Fruit fly (Drosophila melanogaster): ENCODE results near the gene CG3744.

Gene CG3744

DNA sequence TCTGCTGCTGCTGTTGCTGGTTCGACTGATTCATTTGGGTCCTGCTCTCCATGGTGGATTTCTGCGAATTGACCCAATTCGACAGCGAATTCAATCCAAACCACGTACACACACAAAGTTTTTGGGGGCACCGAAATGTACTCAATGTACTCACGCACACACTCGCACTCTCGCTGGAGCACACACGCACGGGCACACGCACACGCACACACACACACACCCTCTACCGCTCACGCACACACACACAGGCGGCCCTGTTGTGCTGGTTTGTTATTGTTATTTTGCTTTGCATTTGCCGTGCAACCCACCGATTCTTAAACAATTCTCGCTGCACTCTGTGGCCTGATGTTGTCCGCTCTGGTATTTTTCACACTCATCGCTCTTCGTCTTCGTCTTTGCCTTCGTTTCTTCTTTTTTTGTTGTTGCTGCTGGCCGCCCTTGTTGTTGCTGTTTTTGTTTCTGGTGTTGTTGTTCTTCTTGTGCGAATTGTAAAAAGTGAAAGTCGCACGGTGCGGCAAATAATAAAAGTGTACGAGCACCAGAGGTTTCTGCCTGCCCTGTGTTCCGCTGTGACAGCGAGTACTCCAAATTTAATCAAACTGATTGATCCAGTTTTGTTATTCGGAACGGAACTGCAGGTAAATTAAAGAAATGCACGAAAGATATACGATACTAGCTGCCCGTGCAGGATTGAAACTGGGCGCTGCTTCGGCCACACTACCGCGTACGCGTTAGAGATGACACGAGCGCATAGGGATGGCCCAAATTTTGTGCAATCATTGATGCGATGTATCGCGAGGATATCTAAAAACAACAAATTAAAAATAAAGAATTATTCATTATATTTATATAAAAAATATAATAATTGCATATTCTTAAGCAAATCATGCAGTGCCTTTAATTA, at the start of gene CG3744:
Gene CG3744, minus strand, starts transcription at position 716 of the 904 bp plus-strand sequence.
- TF ChIP-seq CG7101 (tag; optimal IDR thresholded peaks at IDR 0.05) (peak; percentile 83), Mnt (GFP tag; optimal IDR thresholded peaks at IDR 0.05) (no peak), CG7045 (GFP tag; optimal IDR thresholded peaks at IDR 0.05) (peak; percentile 87), CG33017 (tag; optimal IDR thresholded peaks at IDR 0.05) (peak; percentile 82), toe (GFP tag; optimal IDR thresholded peaks at IDR 0.05) (peak; percentile 84), CG1620 (GFP tag; optimal IDR thresholded peaks at IDR 0.05) (peak; percentile 80), Crg-1 (GFP tag; optimal IDR thresholded peaks at IDR 0.05) (peak; percentile 79), CG5204 (GFP tag; optimal IDR thresholded peaks at IDR 0.05) (peak; percentile 72), cic (GFP tag; optimal IDR thresholded peaks at IDR 0.05) (peak; percentile 50), CG12768 (GFP tag; optimal IDR thresholded peaks at IDR 0.05) (peak; percentile 85), Hr96 (GFP tag; optimal IDR thresholded peaks at IDR 0.05) (peak; percentile 50), CG11617 (GFP tag; optimal IDR thresholded peaks at IDR 0.05) (peak; percentile 81), kay (GFP tag; ENCODE audit: borderline replicate concordance) (no peak), Clk (GFP tag; optimal IDR thresholded peaks at IDR 0.05) (peak; percentile 82), CG14711 (tag; optimal IDR thresholded peaks at IDR 0.05) (peak; percentile 70), pad (GFP tag; optimal IDR thresholded peaks at IDR 0.05) (peak; percentile 67), ovo (GFP tag; optimal IDR thresholded peaks at IDR 0.05) (peak; percentile 84), cnc (optimal IDR thresholded peaks at IDR 0.05) (no peak), bab1 (GFP tag; optimal IDR thresholded peaks at IDR 0.05) (peak; percentile 80), tj (GFP tag; optimal IDR thresholded peaks at IDR 0.05) (peak; percentile 34)

dm6 chr3R:24924916-24925315, 48.5 kb upstream of the CG3744 start, which contains the start of gene Trf4-2:
Gene Trf4-2, plus strand, starts transcription at chr3R:24925216.
- TF ChIP-seq pad (GFP tag; optimal IDR thresholded peaks at IDR 0.05) (no peak), CG33017 (tag; optimal IDR thresholded peaks at IDR 0.05) (no peak), bab1 (GFP tag; optimal IDR thresholded peaks at IDR 0.05) (no peak), Hr96 (GFP tag; optimal IDR thresholded peaks at IDR 0.05) (no peak), CG14711 (tag; optimal IDR thresholded peaks at IDR 0.05) (no peak), CG5204 (GFP tag; optimal IDR thresholded peaks at IDR 0.05) (no peak), toe (GFP tag; optimal IDR thresholded peaks at IDR 0.05) (no peak), CG7101 (tag; optimal IDR thresholded peaks at IDR 0.05) (no peak)

DNA sequence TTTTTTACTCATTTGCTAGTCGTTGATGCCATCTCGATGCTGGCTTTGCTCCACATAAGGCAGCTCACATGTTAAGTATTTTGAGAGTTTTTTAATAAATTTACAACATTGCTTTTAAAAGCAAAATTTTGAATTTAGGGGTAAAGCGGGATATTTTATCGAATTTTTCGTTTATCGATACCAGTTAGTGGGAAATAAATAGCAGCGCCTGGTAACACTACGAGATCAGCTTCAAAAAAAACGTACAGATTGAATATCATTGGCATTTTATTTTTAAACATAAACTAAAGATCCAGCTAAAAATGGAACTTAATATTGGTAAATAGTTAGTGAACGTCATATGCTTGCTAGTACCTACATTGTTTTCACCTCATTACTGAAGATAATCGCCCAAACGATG, 45.8 kb upstream of the CG3744 start, which contains the start of gene Mink:
Gene Mink, plus strand, starts transcription at position 204 of the 400 bp plus-strand sequence.
- TF ChIP-seq tj (GFP tag; optimal IDR thresholded peaks at IDR 0.05) (no peak), cic (GFP tag; optimal IDR thresholded peaks at IDR 0.05) (no peak), bab1 (GFP tag; optimal IDR thresholded peaks at IDR 0.05) (peak; percentile 29)

dm6 chr3R:24917814-24918636, 41.6 kb upstream of the CG3744 start, which contains the start of the genes PIG-S, sud1 and CG11168:
Gene PIG-S, minus strand, starts transcription at chr3R:24917864.
Gene sud1, minus strand, starts transcription at chr3R:24917864.
Gene CG11168, plus strand, starts transcription at chr3R:24918106.
- TF ChIP-seq CG14711 (tag; optimal IDR thresholded peaks at IDR 0.05): peak; percentile 52
- peak; percentile 58 for TF ChIP-seq CG7101 (tag; optimal IDR thresholded peaks at IDR 0.05)
- TF ChIP-seq pad (GFP tag; optimal IDR thresholded peaks at IDR 0.05): peak; percentile 30
- TF ChIP-seq CG33017 (tag; optimal IDR thresholded peaks at IDR 0.05): peak; percentile 3
- TF ChIP-seq Mnt (GFP tag; optimal IDR thresholded peaks at IDR 0.05): peak; percentile 11
- no peak for TF ChIP-seq ovo (GFP tag; optimal IDR thresholded peaks at IDR 0.05)
- TF ChIP-seq tj (GFP tag; optimal IDR thresholded peaks at IDR 0.05): peak; percentile 15
- TF ChIP-seq CG7045 (GFP tag; optimal IDR thresholded peaks at IDR 0.05): no peak
- TF ChIP-seq bab1 (GFP tag; optimal IDR thresholded peaks at IDR 0.05): peak; percentile 44
- TF ChIP-seq toe (GFP tag; optimal IDR thresholded peaks at IDR 0.05): peak; percentile 51
- TF ChIP-seq Clk (GFP tag; optimal IDR thresholded peaks at IDR 0.05): no peak
- TF ChIP-seq kay (GFP tag; ENCODE audit: borderline replicate concordance): peak; percentile 15
- peak; percentile 2 for TF ChIP-seq Hr96 (GFP tag; optimal IDR thresholded peaks at IDR 0.05)
- peak; percentile 18 for TF ChIP-seq CG11617 (GFP tag; optimal IDR thresholded peaks at IDR 0.05)
- peak; percentile 25 for TF ChIP-seq Crg-1 (GFP tag; optimal IDR thresholded peaks at IDR 0.05)

- TF ChIP-seq CG33017 (tag; optimal IDR thresholded peaks at IDR 0.05): no peak
- no peak for TF ChIP-seq CG7045 (GFP tag; optimal IDR thresholded peaks at IDR 0.05)
- no peak for TF ChIP-seq CG7101 (tag; optimal IDR thresholded peaks at IDR 0.05)
- TF ChIP-seq cic (GFP tag; optimal IDR thresholded peaks at IDR 0.05): no peak
- no peak for TF ChIP-seq tj (GFP tag; optimal IDR thresholded peaks at IDR 0.05)
Measured at dm6 chr3R:24914864-24915263, 38.4 kb upstream of the CG3744 start.

- TF ChIP-seq kay (GFP tag; ENCODE audit: borderline replicate concordance): peak; percentile 48
- TF ChIP-seq Crg-1 (GFP tag; optimal IDR thresholded peaks at IDR 0.05): no peak
Measured at dm6 chr3R:24910097-24910496, 33.6 kb upstream of the CG3744 start.
